Fruit fly (Drosophila melanogaster) whole organism, embryonic: ENCODE results near the gene Rad60.
A peak's percentile ranks its signal among the peaks of the same experiment; 100 is the strongest.

Source experiments
- Atf6 ChIP-seq: fragments of 200-800 bp; sonication (Bioruptor generic); IDR thresholded peaks from 2 replicates; pipeline ENCODE4 v1.3.6; 2022; ENCODE audit warnings: missing biosample characterization, missing genetic modification characterization
- BtbVII ChIP-seq: fragments of 200-800 bp; sonication (Bioruptor generic); optimal IDR thresholded peaks from 3 replicates; lab custom pipeline; 2017; ENCODE audit warnings: missing biosample characterization, mild to moderate bottlenecking, missing genetic modification characterization
- CG10321 ChIP-seq: fragments of 200-800 bp; sonication (Bioruptor generic); IDR thresholded peaks from 2 replicates; pipeline ENCODE4 v1.3.6; 2022; ENCODE audit warnings: missing biosample characterization, missing genetic modification characterization
- CG11085 ChIP-seq: fragments of 200-800 bp; sonication (Bioruptor generic); IDR thresholded peaks from 2 replicates; pipeline ENCODE4 v1.3.6; 2022; ENCODE audit warnings: missing biosample characterization, missing genetic modification characterization
- CG11398 ChIP-seq: fragments of 200-800 bp; sonication (Bioruptor generic); optimal IDR thresholded peaks from 2 replicates; lab custom pipeline; 2016; ENCODE audit warnings: missing biosample characterization, missing genetic modification characterization
- CG14050 ChIP-seq: fragments of 200-800 bp; sonication (Bioruptor generic); IDR thresholded peaks from 3 replicates; pipeline ENCODE4 v1.3.6; 2022; ENCODE audit warnings: missing biosample characterization, missing genetic modification characterization
- CG1529 ChIP-seq: fragments of 200-800 bp; sonication (Bioruptor generic); optimal IDR thresholded peaks from 3 replicates; lab custom pipeline; 2018; ENCODE audit warnings: missing biosample characterization, missing genetic modification characterization
- CG17385 ChIP-seq: fragments of 200-800 bp; sonication (Bioruptor generic); optimal IDR thresholded peaks from 3 replicates; lab custom pipeline; 2018; ENCODE audit warnings: missing biosample characterization, mild to moderate bottlenecking, missing genetic modification characterization
- CG2889 ChIP-seq: fragments of 200-800 bp; sonication (Bioruptor generic); IDR thresholded peaks from 3 replicates; pipeline ENCODE4 v1.3.6; 2022; ENCODE audit warnings: missing biosample characterization, missing genetic modification characterization
- CG30403 ChIP-seq: fragments of 200-800 bp; sonication (Bioruptor generic); optimal IDR thresholded peaks from 3 replicates; lab custom pipeline; 2016; ENCODE audit warnings: missing biosample characterization, missing genetic modification characterization
- CG4282 ChIP-seq: fragments of 200-800 bp; sonication (Bioruptor generic); optimal IDR thresholded peaks from 2 replicates; lab custom pipeline; 2016; ENCODE audit warnings: missing biosample characterization, missing genetic modification characterization
- CG4617 ChIP-seq: fragments of 200-800 bp; sonication (Bioruptor generic); optimal IDR thresholded peaks from 3 replicates; lab custom pipeline; 2016; ENCODE audit warnings: missing biosample characterization, missing genetic modification characterization, borderline replicate concordance
- CG5245 ChIP-seq: fragments of 200-800 bp; sonication (Bioruptor generic); optimal IDR thresholded peaks from 3 replicates; lab custom pipeline; 2016; ENCODE audit warnings: missing biosample characterization, missing genetic modification characterization
- CG6791 ChIP-seq: fragments of 200-800 bp; sonication (Bioruptor generic); IDR thresholded peaks from 3 replicates; pipeline ENCODE4 v1.3.6; 2022; ENCODE audit warnings: missing biosample characterization, missing genetic modification characterization; ENCODE audit not compliant: partially characterized antibody
- CG9876 ChIP-seq: fragments of 200-800 bp; sonication (Bioruptor generic); optimal IDR thresholded peaks from 2 replicates; lab custom pipeline; 2016; ENCODE audit warnings: missing biosample characterization, missing genetic modification characterization
- Dp ChIP-seq: fragments of 200-800 bp; sonication (Bioruptor generic); optimal IDR thresholded peaks from 2 replicates; lab custom pipeline; 2018; ENCODE audit warnings: missing biosample characterization, mild to moderate bottlenecking, missing genetic modification characterization, moderate library complexity
- HmgD ChIP-seq: fragments of 200-800 bp; sonication (Bioruptor generic); optimal IDR thresholded peaks from 3 replicates; lab custom pipeline; 2016; ENCODE audit warnings: missing biosample characterization, missing genetic modification characterization
- Lpt ChIP-seq: fragments of >200 bp; optimal IDR thresholded peaks from 2 replicates; lab custom pipeline; 2018; ENCODE audit warnings: missing biosample characterization, missing genetic modification characterization
- Meics ChIP-seq: fragments of 200-800 bp; sonication (Bioruptor generic); optimal IDR thresholded peaks from 2 replicates; lab custom pipeline; 2017; ENCODE audit warnings: missing biosample characterization, mild to moderate bottlenecking, missing genetic modification characterization
- NfI ChIP-seq: fragments of 200-800 bp; sonication (Bioruptor generic); optimal IDR thresholded peaks from 3 replicates; lab custom pipeline; 2018; ENCODE audit warnings: missing biosample characterization, mild to moderate bottlenecking, missing genetic modification characterization, moderate library complexity
- Opbp ChIP-seq: fragments of 200-800 bp; sonication (Bioruptor generic); IDR thresholded peaks from 3 replicates; pipeline ENCODE4 v1.3.6; 2022; ENCODE audit warnings: missing biosample characterization, missing genetic modification characterization; ENCODE audit not compliant: partially characterized antibody
- Optix ChIP-seq: fragments of 200-800 bp; sonication (Bioruptor generic); IDR thresholded peaks from 3 replicates; pipeline ENCODE4 v1.3.6; 2022; ENCODE audit warnings: missing biosample characterization, missing genetic modification characterization
- Poxn ChIP-seq: fragments of 200-800 bp; sonication (Bioruptor generic); IDR thresholded peaks from 2 replicates; pipeline ENCODE4 v1.3.6; 2022; ENCODE audit warnings: missing biosample characterization, missing genetic modification characterization
- Sox102F ChIP-seq: fragments of 200-800 bp; sonication (Bioruptor generic); optimal IDR thresholded peaks from 2 replicates; lab custom pipeline; 2018; ENCODE audit warnings: missing biosample characterization, mild to moderate bottlenecking, missing genetic modification characterization, moderate library complexity
- Stat92E ChIP-seq, 3 experiments: fragments of >200 bp in 2 of 3; fragments of 200-800 bp in 1 of 3; sonication (Bioruptor generic) in 1 of 3; optimal IDR thresholded peaks; 2 replicates each; lab custom pipeline; 2017 to 2019; ENCODE audit warnings: missing biosample characterization in 3 of 3, missing genetic modification characterization in 3 of 3, mild to moderate bottlenecking in 1 of 3, moderate library complexity in 1 of 3
- Trl ChIP-seq, 3 experiments: fragments of >200 bp in 2 of 3; fragments of 200-800 bp in 1 of 3; sonication (Bioruptor generic) in 1 of 3; optimal IDR thresholded peaks; 2 replicates in 1 of 3; 3 replicates in 2 of 3; lab custom pipeline; 2016 to 2017; ENCODE audit warnings: missing biosample characterization in 1 of 3, missing genetic modification characterization in 1 of 3
- Usf ChIP-seq: fragments of 200-800 bp; sonication (Bioruptor generic); optimal IDR thresholded peaks from 2 replicates; lab custom pipeline; 2017; ENCODE audit warnings: missing genotype, missing biosample characterization, missing genetic modification characterization
- ato ChIP-seq: fragments of 200-800 bp; sonication (Bioruptor generic); IDR thresholded peaks from 2 replicates; pipeline ENCODE4 v1.3.6; 2022; ENCODE audit warnings: missing biosample characterization, missing genetic modification characterization; ENCODE audit not compliant: partially characterized antibody
- bab2 ChIP-seq: fragments of 200-800 bp; sonication (Bioruptor generic); optimal IDR thresholded peaks from 2 replicates; lab custom pipeline; 2016; ENCODE audit warnings: missing biosample characterization, missing genetic modification characterization
- cg ChIP-seq: fragments of 200-800 bp; sonication (Bioruptor generic); optimal IDR thresholded peaks from 3 replicates; lab custom pipeline; 2019; ENCODE audit warnings: missing biosample characterization, mild to moderate bottlenecking, missing genetic modification characterization, moderate library complexity
- chn ChIP-seq: fragments of 200-800 bp; sonication (Bioruptor generic); optimal IDR thresholded peaks from 2 replicates; lab custom pipeline; 2016; ENCODE audit warnings: missing biosample characterization, missing genetic modification characterization
- corto ChIP-seq: fragments of 200-800 bp; sonication (Bioruptor generic); optimal IDR thresholded peaks from 2 replicates; lab custom pipeline; 2016; ENCODE audit warnings: missing biosample characterization, mild to moderate bottlenecking, missing genetic modification characterization, moderate library complexity
- crp ChIP-seq, 2 experiments: fragments of 200-800 bp; sonication (Bioruptor generic); optimal IDR thresholded peaks; 2 replicates in 1 of 2; 3 replicates in 1 of 2; lab custom pipeline; 2017; ENCODE audit warnings: missing biosample characterization in 2 of 2, missing genetic modification characterization in 2 of 2, mild to moderate bottlenecking in 1 of 2, moderate library complexity in 1 of 2
- dan ChIP-seq: fragments of 200-800 bp; sonication (Bioruptor generic); IDR thresholded peaks from 2 replicates; pipeline ENCODE4 v1.3.6; 2022; ENCODE audit warnings: missing biosample characterization, missing genetic modification characterization
- eyg ChIP-seq: fragments of 200-800 bp; sonication (Bioruptor generic); optimal IDR thresholded peaks from 3 replicates; lab custom pipeline; 2016; ENCODE audit warnings: missing biosample characterization, missing genetic modification characterization
- hth ChIP-seq: fragments of >200 bp; optimal IDR thresholded peaks from 2 replicates; lab custom pipeline; 2017; ENCODE audit warnings: inconsistent platforms
- ind ChIP-seq: fragments of 200-800 bp; sonication (Bioruptor generic); optimal IDR thresholded peaks from 3 replicates; lab custom pipeline; 2016; ENCODE audit warnings: missing biosample characterization, missing genetic modification characterization
- jigr1 ChIP-seq: fragments of 200-800 bp; sonication (Bioruptor generic); IDR thresholded peaks from 3 replicates; pipeline ENCODE4 v1.3.6; 2022; ENCODE audit warnings: missing biosample characterization, missing genetic modification characterization
- mirr ChIP-seq: fragments of 200-800 bp; sonication (Bioruptor generic); optimal IDR thresholded peaks from 3 replicates; lab custom pipeline; 2018; ENCODE audit warnings: missing biosample characterization, mild to moderate bottlenecking, missing genetic modification characterization
- mld ChIP-seq: fragments of 200-800 bp; sonication (Bioruptor generic); IDR thresholded peaks from 3 replicates; pipeline ENCODE4 v1.3.6; 2022; ENCODE audit warnings: missing biosample characterization, missing genetic modification characterization; ENCODE audit not compliant: partially characterized antibody
- odd ChIP-seq: fragments of 200-800 bp; sonication (Bioruptor generic); optimal IDR thresholded peaks from 2 replicates; lab custom pipeline; 2017; ENCODE audit warnings: missing biosample characterization, mild to moderate bottlenecking, missing genetic modification characterization
- pan ChIP-seq, 4 experiments: fragments of >200 bp in 3 of 4; fragments of 200-800 bp in 1 of 4; sonication (Bioruptor generic) in 1 of 4; optimal IDR thresholded peaks in 3 of 4; IDR thresholded peaks in 1 of 4; 2 replicates each; pipeline versions ENCODE4 v1.3.6 to Lab custom; 2017 to 2022; ENCODE audit warnings: missing biosample characterization in 2 of 4, missing genetic modification characterization in 2 of 4, mixed read lengths in 1 of 4
- pfk ChIP-seq: fragments of 200-800 bp; sonication (Bioruptor generic); optimal IDR thresholded peaks from 2 replicates; lab custom pipeline; 2018; ENCODE audit warnings: missing biosample characterization, mild to moderate bottlenecking, missing genetic modification characterization, moderate library complexity
- sc ChIP-seq, 3 experiments: fragments of >200 bp in 2 of 3; fragments of 200-800 bp in 1 of 3; sonication (Bioruptor generic) in 1 of 3; optimal IDR thresholded peaks; 2 replicates in 2 of 3; 3 replicates in 1 of 3; lab custom pipeline; 2017; ENCODE audit warnings: mild to moderate bottlenecking in 1 of 3, missing biosample characterization in 1 of 3, missing genetic modification characterization in 1 of 3, missing genetic modification reagents in 1 of 3
- schlank ChIP-seq: fragments of 200-800 bp; sonication (Bioruptor generic); optimal IDR thresholded peaks from 2 replicates; lab custom pipeline; 2018; ENCODE audit warnings: missing biosample characterization, mild to moderate bottlenecking, missing genetic modification characterization
- sqz ChIP-seq: fragments of 200-800 bp; sonication (Bioruptor generic); optimal IDR thresholded peaks from 3 replicates; lab custom pipeline; 2018; ENCODE audit warnings: missing biosample characterization, mild to moderate bottlenecking, missing genetic modification characterization
- sug ChIP-seq: fragments of 200-800 bp; optimal IDR thresholded peaks from 2 replicates; lab custom pipeline; 2019; ENCODE audit warnings: missing biosample characterization, mild to moderate bottlenecking, missing genetic modification characterization, moderate library complexity
- tin ChIP-seq: fragments of 200-800 bp; sonication (Bioruptor generic); optimal IDR thresholded peaks from 3 replicates; lab custom pipeline; 2016; ENCODE audit warnings: missing biosample characterization, missing genetic modification characterization
- wor ChIP-seq: fragments of 200-800 bp; sonication (Bioruptor generic); IDR thresholded peaks from 2 replicates; pipeline ENCODE4 v1.3.6; 2022; ENCODE audit warnings: missing biosample characterization, missing genetic modification characterization
- z ChIP-seq: fragments of 200-800 bp; sonication (Bioruptor generic); IDR thresholded peaks from 3 replicates; pipeline ENCODE4 v1.3.6; 2022; ENCODE audit warnings: missing biosample characterization, missing genetic modification characterization

Gene Rad60

DNA sequence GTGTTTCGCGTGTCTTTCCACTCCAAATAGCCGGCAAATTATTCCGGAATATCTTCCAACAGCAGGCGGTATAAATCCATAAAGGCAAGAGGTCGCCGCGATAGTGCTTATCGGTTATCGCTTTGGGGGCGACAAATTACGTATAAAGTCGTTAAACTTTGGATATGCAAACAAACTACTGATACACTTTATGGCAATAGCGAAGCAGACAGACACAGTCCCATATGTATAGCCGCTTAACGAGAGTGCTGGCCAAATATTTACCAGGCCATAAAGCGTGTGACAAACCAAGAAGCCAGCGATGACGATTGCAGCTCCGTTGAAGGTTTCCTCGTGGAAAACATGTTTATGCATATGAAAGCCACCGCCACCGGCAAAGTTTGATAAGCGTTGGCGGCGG is 33.0 kb upstream of the Rad60 start (continued):
- TF ChIP-seq CG11398 (GFP tag; lab: Kevin White, UChicago): no peak
- no peak for TF ChIP-seq Usf (GFP tag; lab: Kevin White, UChicago)
- TF ChIP-seq bab2 (GFP tag; lab: Kevin White, UChicago): no peak
- no peak for TF ChIP-seq CG10321 (GFP tag; lab: Robert Waterston, UW)
- TF ChIP-seq crp (GFP tag; optimal IDR thresholded peaks at IDR 0.05; lab: Kevin White, UChicago): no peak
- peak; percentile 29 for TF ChIP-seq pfk
- TF ChIP-seq CG5245 (GFP tag; lab: Kevin White, UChicago): no peak
- TF ChIP-seq CG2889 (GFP tag; lab: Robert Waterston, UW): no peak
- TF ChIP-seq mld (GFP tag; lab: Robert Waterston, UW): no peak
- no peak for TF ChIP-seq dan (GFP tag; lab: Robert Waterston, UW)
- no peak for TF ChIP-seq eyg
- no peak for TF ChIP-seq cg (GFP tag; lab: Kevin White, UChicago)
- TF ChIP-seq CG4282 (GFP tag; lab: Kevin White, UChicago): no peak
- no peak for TF ChIP-seq jigr1 (GFP tag; lab: Robert Waterston, UW)
- TF ChIP-seq sug (tag; lab: Kevin White, UChicago): peak; percentile 66
- no peak for TF ChIP-seq Sox102F (GFP tag; lab: Kevin White, UChicago)
- 0 out of 2 replicates have a peak, but pooled peaks have one; percentile 26 for TF ChIP-seq Atf6 (GFP tag; lab: Robert Waterston, UW)
- no peak for TF ChIP-seq corto
- TF ChIP-seq BtbVII (GFP tag; lab: Kevin White, UChicago): peak; percentile 75
- TF ChIP-seq NfI: peak; percentile 27
- no peak for TF ChIP-seq Lpt (GFP tag; lab: Kevin White, UChicago)
- no peak for TF ChIP-seq CG30403 (GFP tag; lab: Kevin White, UChicago)
- no peak for TF ChIP-seq sqz (GFP tag; lab: Kevin White, UChicago)
- TF ChIP-seq CG4617 (GFP tag; lab: Kevin White, UChicago): no peak
- no peak for TF ChIP-seq sc (optimal IDR thresholded peaks at IDR 0.05; lab: Kevin White, UChicago)
- no peak for TF ChIP-seq sc (GFP tag; optimal IDR thresholded peaks at IDR 0.05; lab: Kevin White, UChicago)
- peak; percentile 45 for TF ChIP-seq CG17385
- TF ChIP-seq CG14050: no peak
- no peak for TF ChIP-seq Optix
- no peak for TF ChIP-seq Dp (GFP tag; lab: Kevin White, UChicago)
- no peak for TF ChIP-seq tin
- no peak for TF ChIP-seq Opbp (GFP tag; lab: Robert Waterston, UW)
- TF ChIP-seq ato: no peak
- no peak for TF ChIP-seq Stat92E (GFP tag; optimal IDR thresholded peaks at IDR 0.05; lab: Kevin White, UChicago)
- peak; percentile 40 for TF ChIP-seq Meics (GFP tag; lab: Kevin White, UChicago)
- no peak for TF ChIP-seq CG6791 (GFP tag; lab: Robert Waterston, UW)
- peak; percentile 57 for TF ChIP-seq schlank (tag; lab: Kevin White, UChicago)
- TF ChIP-seq mirr: peak; percentile 84
- TF ChIP-seq HmgD: no peak
- no peak for TF ChIP-seq z (GFP tag; lab: Robert Waterston, UW)
- TF ChIP-seq wor (GFP tag; lab: Robert Waterston, UW): no peak
- TF ChIP-seq CG11085: no peak
- TF ChIP-seq Trl (optimal IDR thresholded peaks at IDR 0.05; lab: Kevin White, UChicago): no peak
- TF ChIP-seq Trl (GFP tag; optimal IDR thresholded peaks at IDR 0.05; lab: Kevin White, UChicago): no peak
- TF ChIP-seq CG9876 (GFP tag; lab: Kevin White, UChicago): no peak
- TF ChIP-seq chn (GFP tag; lab: Kevin White, UChicago): no peak
- TF ChIP-seq Poxn (GFP tag; lab: Robert Waterston, UW): no peak
- TF ChIP-seq hth (lab: Kevin White, UChicago): no peak
- no peak for TF ChIP-seq CG1529 (GFP tag; lab: Kevin White, UChicago)
- TF ChIP-seq ind (GFP tag; lab: Kevin White, UChicago): no peak
- TF ChIP-seq pan (optimal IDR thresholded peaks at IDR 0.05; lab: Kevin White, UChicago): no peak
- peak in 1 of 2 experiments; percentile 40 for TF ChIP-seq pan (GFP tag; optimal IDR thresholded peaks at IDR 0.05 in 1 of 2, IDR thresholded peaks at IDR 0.05 in 1 of 2)
- TF ChIP-seq odd: peak; percentile 74
